Worm (Caenorhabditis elegans) whole organism, L3 larva: ENCODE results near the gene C30G4.4.

Source experiments
- ZK546.5 ChIP-seq: sonication (generic microtip); optimal IDR thresholded peaks from 2 replicates; lab custom pipeline; 2017; ENCODE audit warnings: missing biosample characterization, missing genetic modification characterization
- lin-39 ChIP-seq: fragments of 150-350 bp; optimal IDR thresholded peaks from 2 replicates; lab custom pipeline; 2018; ENCODE audit warnings: missing biosample characterization, missing genetic modification reagents, missing genetic modification characterization
- skn-1 ChIP-seq: fragments of 150-350 bp; optimal IDR thresholded peaks from 2 replicates; lab custom pipeline; 2014; ENCODE audit warnings: missing biosample characterization, missing genetic modification characterization
- unc-39 ChIP-seq: sonication (generic microtip); optimal IDR thresholded peaks from 4 replicates; lab custom pipeline; 2017; ENCODE audit warnings: missing biosample characterization, missing genetic modification characterization

DNA sequence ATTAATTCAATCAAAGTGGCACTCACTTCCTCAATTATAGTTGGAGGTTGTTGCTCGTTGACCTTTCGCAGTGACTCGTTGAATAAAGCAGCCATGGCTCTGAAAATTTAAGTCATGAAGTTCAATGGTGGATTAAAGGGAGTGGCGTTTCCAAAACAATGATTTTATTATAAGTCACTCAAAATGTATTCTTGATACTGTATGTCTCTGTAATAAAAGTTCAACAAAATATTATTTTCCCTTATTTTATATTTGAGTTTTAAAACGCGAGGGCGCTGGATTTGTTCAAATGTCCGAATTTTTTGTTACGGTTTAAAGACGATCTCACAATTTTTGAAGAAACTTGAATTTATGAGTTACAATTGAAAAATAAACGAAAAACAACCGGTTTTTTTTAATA lies at the start of gene C30G4.4:
- TF ChIP-seq skn-1, result no peak
- TF ChIP-seq lin-39 (tag; lab: Kevin White, UChicago), result no peak
- TF ChIP-seq ZK546.5 (tag; lab: Kevin White, UChicago), result no peak
- TF ChIP-seq unc-39, result no peak
